Worm (Caenorhabditis elegans) whole organism, young adult: ENCODE results near the gene mthf-1.

Experiments used
- K11D2.4 ChIP-seq: fragments of 200-800 bp; sonication (Bioruptor generic); IDR thresholded peaks from 2 replicates; pipeline ENCODE4 v1.3.6; 2022; ENCODE audit warnings: missing genetic modification reagents, missing genetic modification characterization, missing compliant biosample characterization
- T26A5.8 ChIP-seq: sonication (generic microtip); optimal IDR thresholded peaks from 2 replicates; lab custom pipeline; 2016; ENCODE audit warnings: missing genetic modification characterization, missing compliant biosample characterization
- ceh-100 ChIP-seq: fragments of 200-800 bp; sonication (Bioruptor generic); IDR thresholded peaks from 2 replicates; pipeline ENCODE4 v1.3.6; 2022; ENCODE audit warnings: missing genetic modification reagents, missing genetic modification characterization, missing compliant biosample characterization
- ceh-91 ChIP-seq: fragments of 200-800 bp; sonication (Bioruptor generic); IDR thresholded peaks from 2 replicates; pipeline ENCODE4 v1.3.6; 2022; ENCODE audit warnings: missing genetic modification reagents, missing genetic modification characterization, missing compliant biosample characterization
- dpl-1 ChIP-seq: fragments of 150-350 bp; optimal IDR thresholded peaks from 2 replicates; lab custom pipeline; 2014; ENCODE audit warnings: missing biosample characterization, missing genetic modification reagents, missing genetic modification characterization
- egl-18 ChIP-seq: fragments of 200-800 bp; sonication (Bioruptor generic); IDR thresholded peaks from 2 replicates; pipeline ENCODE4 v1.3.6; 2022; ENCODE audit warnings: missing genetic modification reagents, missing genetic modification characterization, missing compliant biosample characterization
- hrde-1 ChIP-seq: sonication (generic microtip); optimal IDR thresholded peaks from 2 replicates; lab custom pipeline; 2016; ENCODE audit warnings: missing genetic modification characterization, mild to moderate bottlenecking, missing compliant biosample characterization, moderate library complexity, missing genotype, missing genetic modification reagents, borderline replicate concordance
- lin-26 ChIP-seq: fragments of 200-800 bp; sonication (Bioruptor generic); IDR thresholded peaks from 2 replicates; pipeline ENCODE4 v1.3.6; 2022; ENCODE audit warnings: missing genetic modification reagents, missing genetic modification characterization, missing compliant biosample characterization
- lin-54 ChIP-seq: fragments of 200-800 bp; sonication (Bioruptor generic); optimal IDR thresholded peaks from 2 replicates; lab custom pipeline; 2018; ENCODE audit warnings: mild to moderate bottlenecking, missing genetic modification characterization, missing compliant biosample characterization
- xnd-1 ChIP-seq: sonication (generic microtip); optimal IDR thresholded peaks from 2 replicates; lab custom pipeline; 2016; ENCODE audit warnings: missing genotype, missing genetic modification reagents, missing genetic modification characterization, missing compliant biosample characterization

- TF ChIP-seq lin-26 (GFP tag; lab: Robert Waterston, UW) (no peak), hrde-1 (tag; lab: Kevin White, UChicago) (no peak), egl-18 (no peak), xnd-1 (no peak), dpl-1 (GFP tag; lab: Kevin White, UChicago) (no peak), K11D2.4 (GFP tag; lab: Robert Waterston, UW) (no peak), ceh-91 (GFP tag; lab: Robert Waterston, UW) (no peak), T26A5.8 (tag; lab: Kevin White, UChicago) (no peak), lin-54 (GFP tag; lab: Kevin White, UChicago) (no peak), ceh-100 (no peak)
These were observed 47.5 kb upstream of the mthf-1 start, which contains the start of gene srw-62 for ce11 chrII:7825107-7825506.
